Worm (Caenorhabditis elegans): ENCODE results near the gene rict-1.
A peak's percentile ranks its signal among the peaks of the same experiment; 100 is the strongest.
"Not testable (repeated sequence)": the region's sequence is repeated elsewhere in the genome, so short reads cannot be mapped to it uniquely, and the experiment has no call there.

The rict-1 gene

ce11 chrII:13129602-13130001 lies 13.0 kb upstream of the rict-1 start, which contains the start of gene F29C12.6:
Gene F29C12.6, plus strand, starts transcription at chrII:13129902.
- TF ChIP-seq him-1 (tag; optimal IDR thresholded peaks at IDR 0.05) (no peak), dao-5 (tag; optimal IDR thresholded peaks at IDR 0.05) (no peak), W03F9.2 (tag; optimal IDR thresholded peaks at IDR 0.05) (no peak)

- TF ChIP-seq W03F9.2 (tag; optimal IDR thresholded peaks at IDR 0.05) (no peak), him-1 (tag; optimal IDR thresholded peaks at IDR 0.05) (no peak), dao-5 (tag; optimal IDR thresholded peaks at IDR 0.05) (no peak)
Measured at ce11 chrII:13122720-13123119, 6.1 kb upstream of the rict-1 start, which contains the start of gene bath-45. Gene bath-45, plus strand, starts transcription at chrII:13123020.

- TF ChIP-seq W03F9.2 (tag; optimal IDR thresholded peaks at IDR 0.05) (peak; percentile 82), dao-5 (tag; optimal IDR thresholded peaks at IDR 0.05) (no peak)
Measured at ce11 chrII:13117135-13117534, 525 bp upstream of the rict-1 start, which contains the start of gene gfm-1. Gene gfm-1, plus strand, starts transcription at chrII:13117483.

- TF ChIP-seq him-1 (tag; optimal IDR thresholded peaks at IDR 0.05) (no peak), W03F9.2 (tag; optimal IDR thresholded peaks at IDR 0.05) (no peak)
Measured at ce11 chrII:13107719-13108118, 8.9 kb downstream of the rict-1 start, which contains the start of gene pqn-32. Gene pqn-32, plus strand, starts transcription at chrII:13108019.

ce11 chrII:13098175-13098574 lies 18.4 kb downstream of the rict-1 start, which contains the start of gene col-86:
Gene col-86, minus strand, starts transcription at chrII:13098275.
- TF ChIP-seq dao-5 (tag; optimal IDR thresholded peaks at IDR 0.05) (no peak), him-1 (tag; optimal IDR thresholded peaks at IDR 0.05) (no peak)

ce11 chrII:13096345-13096744 lies 20.3 kb downstream of the rict-1 start:
- no peak for TF ChIP-seq dao-5 (tag; optimal IDR thresholded peaks at IDR 0.05)
- no peak for TF ChIP-seq him-1 (tag; optimal IDR thresholded peaks at IDR 0.05)
- no peak for TF ChIP-seq W03F9.2 (tag; optimal IDR thresholded peaks at IDR 0.05)

ce11 chrII:13091857-13092256 lies 24.8 kb downstream of the rict-1 start:
- TF ChIP-seq dao-5 (tag; optimal IDR thresholded peaks at IDR 0.05) (no peak), W03F9.2 (tag; optimal IDR thresholded peaks at IDR 0.05) (no peak), him-1 (tag; optimal IDR thresholded peaks at IDR 0.05) (no peak)

- no peak for TF ChIP-seq him-1 (tag; optimal IDR thresholded peaks at IDR 0.05)
- TF ChIP-seq dao-5 (tag; optimal IDR thresholded peaks at IDR 0.05), result no peak
- TF ChIP-seq W03F9.2 (tag; optimal IDR thresholded peaks at IDR 0.05), result no peak
Measured at ce11 chrII:13091123-13091522, 25.5 kb downstream of the rict-1 start, which contains the start of gene Y81G3A.4. Gene Y81G3A.4, plus strand, starts transcription at chrII:13091423.

- TF ChIP-seq W03F9.2 (tag; optimal IDR thresholded peaks at IDR 0.05) (no peak), him-1 (tag; optimal IDR thresholded peaks at IDR 0.05) (no peak), dao-5 (tag; optimal IDR thresholded peaks at IDR 0.05) (no peak)
Measured at ce11 chrII:13085951-13086350, 30.7 kb downstream of the rict-1 start.

- TF ChIP-seq dao-5 (tag; optimal IDR thresholded peaks at IDR 0.05), result no peak
- no peak for TF ChIP-seq him-1 (tag; optimal IDR thresholded peaks at IDR 0.05)
- TF ChIP-seq W03F9.2 (tag; optimal IDR thresholded peaks at IDR 0.05), result no peak
Measured at ce11 chrII:13083752-13084214, 32.8 kb downstream of the rict-1 start, which contains the start of the genes Y81G3A.1 and gcn-2. Gene Y81G3A.1, minus strand, starts transcription at chrII:13083926. Gene gcn-2, plus strand, starts transcription at chrII:13084164.

- TF ChIP-seq dao-5, W03F9.2, him-1 (tag; optimal IDR thresholded peaks at IDR 0.05): not testable (repeated sequence)
Measured at ce11 chrII:13082403-13082802, 34.2 kb downstream of the rict-1 start, which contains the start of gene Y81G3A.6. Gene Y81G3A.6, minus strand, starts transcription at chrII:13082503.

ce11 chrII:13080607-13081006 lies 36.0 kb downstream of the rict-1 start, which contains the start of gene Y81G3A.2:
Gene Y81G3A.2, plus strand, starts transcription at chrII:13080907.
- not testable (repeated sequence) for TF ChIP-seq him-1, dao-5, W03F9.2 (tag; optimal IDR thresholded peaks at IDR 0.05)

ce11 chrII:13078848-13079428 lies 37.7 kb downstream of the rict-1 start, which contains the start of gene F42G4.6:
Gene F42G4.6, plus strand, starts transcription at chrII:13079378.
- TF ChIP-seq W03F9.2 (tag; optimal IDR thresholded peaks at IDR 0.05) (no peak), dao-5 (tag; optimal IDR thresholded peaks at IDR 0.05) (no peak), him-1 (tag; optimal IDR thresholded peaks at IDR 0.05) (no peak)

- no peak for TF ChIP-seq him-1 (tag; optimal IDR thresholded peaks at IDR 0.05)
- no peak for TF ChIP-seq W03F9.2 (tag; optimal IDR thresholded peaks at IDR 0.05)
- no peak for TF ChIP-seq dao-5 (tag; optimal IDR thresholded peaks at IDR 0.05)
Measured at ce11 chrII:13077746-13078145, 38.9 kb downstream of the rict-1 start.
